Worm (Caenorhabditis elegans) whole organism, L4 larva: Measurements from ENCODE around the gene T04H1.12.
A peak's percentile ranks its signal among the peaks of the same experiment; 100 is the strongest.

Source experiments
- D1046.2 ChIP-seq: fragments of 200-800 bp; sonication (Bioruptor generic); IDR thresholded peaks from 2 replicates; pipeline ENCODE4 v1.3.6; 2022; ENCODE audit warnings: missing genetic modification characterization, missing compliant biosample characterization
- F37D6.2 ChIP-seq: sonication (generic microtip); optimal IDR thresholded peaks from 2 replicates; lab custom pipeline; 2016; ENCODE audit warnings: mild to moderate bottlenecking, missing genetic modification characterization, missing compliant biosample characterization
- T20F7.1 ChIP-seq: fragments of 200-800 bp; sonication (Bioruptor generic); optimal IDR thresholded peaks from 2 replicates; lab custom pipeline; 2018; ENCODE audit warnings: mild to moderate bottlenecking, missing genetic modification characterization, missing compliant biosample characterization
- Y105C5A.15 ChIP-seq: fragments of 200-800 bp; sonication (Bioruptor generic); IDR thresholded peaks from 2 replicates; pipeline ENCODE4 v1.3.6; 2022; ENCODE audit warnings: missing genetic modification characterization, missing compliant biosample characterization
- Y48G9A.11 ChIP-seq: fragments of 200-800 bp; sonication (Bioruptor generic); IDR thresholded peaks from 2 replicates; pipeline ENCODE4 v1.3.6; 2022; ENCODE audit warnings: missing genetic modification reagents, missing genetic modification characterization, missing compliant biosample characterization
- aha-1 ChIP-seq: fragments of 150-350 bp; peaks from one replicate; lab custom pipeline; 2014; ENCODE audit warnings: missing biosample characterization, missing genetic modification characterization
- attf-4 ChIP-seq: sonication (generic microtip); optimal IDR thresholded peaks from 3 replicates; lab custom pipeline; 2017; ENCODE audit warnings: missing biosample characterization, missing genetic modification characterization
- ceh-32 ChIP-seq: sonication (generic microtip); optimal IDR thresholded peaks from 2 replicates; lab custom pipeline; 2016; ENCODE audit warnings: mild to moderate bottlenecking, missing genetic modification characterization, missing compliant biosample characterization; ENCODE audit not compliant: poor library complexity
- ceh-44 ChIP-seq: fragments of 200-800 bp; sonication (Bioruptor generic); IDR thresholded peaks from 2 replicates; pipeline ENCODE4 v1.3.6; 2022; ENCODE audit warnings: missing genetic modification reagents, missing genetic modification characterization, missing compliant biosample characterization
- ceh-62 ChIP-seq: sonication (generic microtip); optimal IDR thresholded peaks from 2 replicates; lab custom pipeline; 2017; ENCODE audit warnings: missing biosample characterization, missing genetic modification characterization
- ctbp-1 ChIP-seq: fragments of 200-800 bp; sonication (Bioruptor generic); IDR thresholded peaks from 2 replicates; pipeline ENCODE4 v1.3.6; 2022; ENCODE audit warnings: missing genetic modification reagents, missing genetic modification characterization, missing compliant biosample characterization
- daf-12 ChIP-seq: fragments of 150-350 bp; optimal IDR thresholded peaks from 2 replicates; lab custom pipeline; 2014; ENCODE audit warnings: missing biosample characterization, missing genetic modification reagents, missing genetic modification characterization
- daf-16 ChIP-seq, 3 experiments: sonication (generic microtip); optimal IDR thresholded peaks; 2 replicates each; lab custom pipeline; 2016 to 2017; ENCODE audit warnings: missing genetic modification characterization in 3 of 3, missing genetic modification reagents in 3 of 3, mild to moderate bottlenecking in 2 of 3, missing compliant biosample characterization in 2 of 3, missing biosample characterization in 1 of 3, moderate library complexity in 1 of 3
- dmd-6 ChIP-seq: fragments of 200-800 bp; sonication (Bioruptor generic); IDR thresholded peaks from 2 replicates; pipeline ENCODE4 v1.3.6; 2022; ENCODE audit warnings: missing genetic modification reagents, missing genetic modification characterization, missing compliant biosample characterization
- dmd-8 ChIP-seq: fragments of 200-800 bp; sonication (Bioruptor generic); IDR thresholded peaks from 2 replicates; pipeline ENCODE4 v1.3.6; 2022; ENCODE audit warnings: missing genetic modification characterization, missing compliant biosample characterization
- duxl-1 ChIP-seq: sonication (generic microtip); optimal IDR thresholded peaks from 2 replicates; lab custom pipeline; 2016; ENCODE audit warnings: mild to moderate bottlenecking, missing genetic modification characterization, moderate library complexity, missing compliant biosample characterization; ENCODE audit not compliant: poor library complexity
- dve-1 ChIP-seq: sonication (generic microtip); optimal IDR thresholded peaks from 2 replicates; lab custom pipeline; 2017; ENCODE audit warnings: antibody characterized with exemption, mild to moderate bottlenecking, missing genetic modification characterization, missing compliant biosample characterization; ENCODE audit not compliant: insufficient read depth
- hif-1 ChIP-seq, 2 experiments: sonication (generic microtip); optimal IDR thresholded peaks; 2 replicates each; lab custom pipeline; 2016 to 2017; ENCODE audit warnings: missing compliant biosample characterization in 2 of 2, missing genetic modification characterization in 2 of 2, missing genetic modification reagents in 2 of 2, missing genotype in 2 of 2, mild to moderate bottlenecking in 1 of 2
- hlh-11 ChIP-seq: fragments of 200-800 bp; sonication (Bioruptor generic); optimal IDR thresholded peaks from 2 replicates; lab custom pipeline; 2018; ENCODE audit warnings: mild to moderate bottlenecking, missing genetic modification characterization, missing compliant biosample characterization
- lin-13 ChIP-seq: fragments of 150-350 bp; optimal IDR thresholded peaks from 2 replicates; lab custom pipeline; 2014; ENCODE audit warnings: missing biosample characterization, missing genetic modification reagents, missing genetic modification characterization
- mdt-29 ChIP-seq: fragments of 200-800 bp; sonication (Bioruptor generic); IDR thresholded peaks from 2 replicates; pipeline ENCODE4 v1.3.6; 2022; ENCODE audit warnings: missing genetic modification reagents, missing genetic modification characterization, missing compliant biosample characterization
- mxl-2 ChIP-seq: fragments of 200-800 bp; sonication (Bioruptor generic); conservative IDR thresholded peaks from 2 replicates; pipeline ENCODE4 v1.3.6; 2022; ENCODE audit warnings: missing genetic modification reagents, missing genetic modification characterization, missing compliant biosample characterization
- nhr-11 ChIP-seq: fragments of 150-350 bp; optimal IDR thresholded peaks from 2 replicates; lab custom pipeline; 2014; ENCODE audit warnings: missing biosample characterization, missing genetic modification characterization
- nhr-111 ChIP-seq: fragments of 200-800 bp; sonication (Bioruptor generic); optimal IDR thresholded peaks from 2 replicates; lab custom pipeline; 2018; ENCODE audit warnings: mild to moderate bottlenecking, missing genetic modification characterization, missing compliant biosample characterization
- nhr-237 ChIP-seq: sonication (generic microtip); optimal IDR thresholded peaks from 2 replicates; lab custom pipeline; 2017; ENCODE audit warnings: missing biosample characterization, missing genetic modification characterization
- nhr-28 ChIP-seq: fragments of 150-350 bp; optimal IDR thresholded peaks from 2 replicates; lab custom pipeline; 2014; ENCODE audit warnings: missing biosample characterization, missing genetic modification characterization
- nhr-77 ChIP-seq: fragments of 150-350 bp; optimal IDR thresholded peaks from 2 replicates; lab custom pipeline; 2014; ENCODE audit warnings: missing biosample characterization, missing genetic modification characterization
- pqm-1 ChIP-seq: sonication (generic microtip); optimal IDR thresholded peaks from 2 replicates; lab custom pipeline; 2017; ENCODE audit warnings: missing biosample characterization, missing genetic modification characterization
- saeg-2 ChIP-seq: fragments of 200-800 bp; sonication (Bioruptor generic); IDR thresholded peaks from 2 replicates; pipeline ENCODE4 v1.3.6; 2022; ENCODE audit warnings: missing genetic modification reagents, missing genetic modification characterization, missing compliant biosample characterization
- skn-1 ChIP-seq: fragments of 150-350 bp; optimal IDR thresholded peaks from 2 replicates; lab custom pipeline; 2014; ENCODE audit warnings: missing biosample characterization, missing genetic modification characterization
- snpc-1.2 ChIP-seq: fragments of 200-800 bp; sonication (Bioruptor generic); IDR thresholded peaks from 2 replicates; pipeline ENCODE4 v1.3.6; 2022; ENCODE audit warnings: missing genetic modification reagents, missing genetic modification characterization, missing compliant biosample characterization
- snpc-4 ChIP-seq: fragments of 150-350 bp; optimal IDR thresholded peaks from 2 replicates; lab custom pipeline; 2014; ENCODE audit warnings: missing biosample characterization, missing genetic modification characterization
- unc-62 ChIP-seq, 3 experiments: fragments of 150-350 bp in 1 of 3; sonication (generic microtip); optimal IDR thresholded peaks in 2 of 3; peaks in 1 of 3; 1 replicate in 1 of 3; 2 replicates in 2 of 3; lab custom pipeline; 2014 to 2017; ENCODE audit warnings: missing biosample characterization in 3 of 3, missing genetic modification characterization in 3 of 3, missing genetic modification reagents in 3 of 3, missing genotype in 1 of 3
- zag-1 ChIP-seq: fragments of 150-350 bp; optimal IDR thresholded peaks from 2 replicates; lab custom pipeline; 2014; ENCODE audit warnings: missing biosample characterization, missing genetic modification characterization
- zfp-3 ChIP-seq: fragments of 200-800 bp; sonication (Bioruptor generic); conservative IDR thresholded peaks from 2 replicates; pipeline ENCODE4 v1.3.6; 2022; ENCODE audit warnings: missing genetic modification reagents, missing genetic modification characterization, missing compliant biosample characterization
- zip-11 ChIP-seq: fragments of 200-800 bp; sonication (Bioruptor generic); IDR thresholded peaks from 2 replicates; pipeline ENCODE4 v1.3.6; 2022; ENCODE audit warnings: missing genetic modification characterization, missing compliant biosample characterization
- zip-2 ChIP-seq: fragments of 150-350 bp; optimal IDR thresholded peaks from 2 replicates; lab custom pipeline; 2014; ENCODE audit warnings: missing biosample characterization, missing genetic modification characterization
- ztf-11 ChIP-seq: fragments of 150-350 bp; optimal IDR thresholded peaks from 2 replicates; lab custom pipeline; 2014; ENCODE audit warnings: missing biosample characterization, missing genetic modification characterization

Gene T04H1.12

DNA sequence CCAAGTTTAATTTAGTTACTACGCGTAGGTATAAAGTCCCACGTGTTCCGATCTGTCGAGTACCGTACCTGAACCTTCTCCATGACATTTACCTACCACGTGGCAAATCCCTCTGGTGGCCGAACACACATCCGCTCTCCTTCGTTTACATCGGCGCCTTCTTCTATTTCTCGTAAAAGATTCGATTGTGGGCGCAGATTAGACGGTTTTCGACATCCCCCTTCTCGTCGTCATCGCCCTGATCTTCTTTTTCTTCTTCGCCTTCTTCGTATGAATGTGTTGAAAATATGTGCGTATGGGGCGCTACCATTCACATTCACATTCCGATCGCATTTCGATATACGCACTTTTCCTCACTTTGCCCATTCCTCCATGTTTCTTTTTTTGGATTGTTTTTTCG, 41.4 kb downstream of the T04H1.12 start (continued):
- no peak for TF ChIP-seq Y105C5A.15 (GFP tag; lab: Robert Waterston, UW)
- TF ChIP-seq zip-11 (GFP tag; lab: Robert Waterston, UW) = no peak
- TF ChIP-seq mdt-29 (GFP tag; lab: Robert Waterston, UW) = no peak
- TF ChIP-seq duxl-1 (tag; lab: Kevin White, UChicago) = no peak
- TF ChIP-seq mxl-2 (GFP tag; lab: Robert Waterston, UW) = no peak

DNA sequence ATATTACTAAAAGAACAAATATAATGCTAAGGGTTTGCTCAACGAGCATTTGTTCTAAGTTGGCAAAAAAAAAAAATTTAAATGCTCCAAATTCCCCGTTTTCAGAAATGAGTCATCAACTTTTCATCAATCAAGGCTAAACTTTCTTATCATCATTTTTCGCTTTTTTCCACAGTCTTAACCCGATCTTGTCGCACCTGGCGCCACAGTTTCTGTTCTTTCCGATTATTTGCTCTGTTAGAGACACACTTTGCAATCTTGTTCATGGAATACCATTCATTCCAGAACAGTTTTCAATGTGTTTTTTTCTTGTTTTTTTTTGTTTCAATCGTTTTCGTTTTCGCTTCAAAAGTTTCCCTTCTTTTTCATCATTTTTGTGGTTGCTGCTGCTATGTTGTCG, 42.7 kb downstream of the T04H1.12 start:
- no peak for TF ChIP-seq nhr-11 (tag; lab: Kevin White, UChicago)
- no peak for TF ChIP-seq ctbp-1 (GFP tag; lab: Robert Waterston, UW)
- TF ChIP-seq daf-16 (GFP tag; optimal IDR thresholded peaks at IDR 0.05; lab: Kevin White, UChicago) = no peak
- peak; percentile 29 for TF ChIP-seq daf-16 (tag; optimal IDR thresholded peaks at IDR 0.05; lab: Kevin White, UChicago)
- no peak for TF ChIP-seq lin-13 (GFP tag; lab: Kevin White, UChicago)
- TF ChIP-seq snpc-1.2 (GFP tag; lab: Robert Waterston, UW) = no peak
- peak; percentile 10 for TF ChIP-seq hlh-11 (tag; lab: Kevin White, UChicago)
- no peak for TF ChIP-seq ztf-11 (tag; lab: Kevin White, UChicago)
- no peak for TF ChIP-seq ceh-62 (tag; lab: Kevin White, UChicago)
- TF ChIP-seq F37D6.2 (tag; lab: Kevin White, UChicago) = no peak
- TF ChIP-seq Y105C5A.15 (GFP tag; lab: Robert Waterston, UW) = no peak
- no peak for TF ChIP-seq snpc-4 (tag; lab: Kevin White, UChicago)
- no peak for TF ChIP-seq dmd-8 (GFP tag; lab: Robert Waterston, UW)
- TF ChIP-seq D1046.2 (GFP tag; lab: Robert Waterston, UW) = no peak
- TF ChIP-seq hif-1 (tag; optimal IDR thresholded peaks at IDR 0.05; lab: Kevin White, UChicago) = no peak
- no peak for TF ChIP-seq ceh-44 (GFP tag; lab: Robert Waterston, UW)
- TF ChIP-seq T20F7.1 (GFP tag; lab: Kevin White, UChicago) = no peak
- TF ChIP-seq unc-62 (GFP tag; optimal IDR thresholded peaks at IDR 0.05 in 1 of 2; lab: Kevin White, UChicago) = peak in 1 of 2 experiments; percentile 83
- no peak for TF ChIP-seq unc-62 (tag; optimal IDR thresholded peaks at IDR 0.05; lab: Kevin White, UChicago)
- no peak for TF ChIP-seq saeg-2 (GFP tag; lab: Robert Waterston, UW)
- TF ChIP-seq skn-1 (tag; lab: Kevin White, UChicago) = no peak
- no peak for TF ChIP-seq nhr-237 (tag; lab: Kevin White, UChicago)
- no peak for TF ChIP-seq daf-12
- peak; percentile 40 for TF ChIP-seq dve-1 (tag; lab: Kevin White, UChicago)
- no peak for TF ChIP-seq attf-4 (tag; lab: Kevin White, UChicago)
- no peak for TF ChIP-seq ceh-32
- peak; percentile 48 for TF ChIP-seq nhr-28 (tag; lab: Kevin White, UChicago)
- no peak for TF ChIP-seq zip-2 (tag; lab: Kevin White, UChicago)
- TF ChIP-seq nhr-111 (GFP tag; lab: Kevin White, UChicago) = no peak
- TF ChIP-seq pqm-1 (tag; lab: Kevin White, UChicago) = peak; percentile 83
- TF ChIP-seq dmd-6 (GFP tag; lab: Robert Waterston, UW) = peak; percentile 42; the same call in 1 of the 2 replicates
- TF ChIP-seq zfp-3 (GFP tag; lab: Robert Waterston, UW) = no peak
- TF ChIP-seq zag-1 (tag; lab: Kevin White, UChicago) = no peak
- no peak for TF ChIP-seq Y48G9A.11
- TF ChIP-seq nhr-77 = no peak
- peak; percentile 70 for TF ChIP-seq aha-1 (tag; lab: Kevin White, UChicago)
- no peak for TF ChIP-seq zip-11 (GFP tag; lab: Robert Waterston, UW)
